Worm (Caenorhabditis elegans) whole organism, mixed stage, embryonic: ENCODE data around the gene srz-67.
A peak's percentile ranks its signal among the peaks of the same experiment; 100 is the strongest.

ENCODE experiments used
- M03D4.4 ChIP-seq: sonication (generic microtip); optimal IDR thresholded peaks from 2 replicates; lab custom pipeline; 2017; ENCODE audit warnings: mild to moderate bottlenecking, missing genetic modification characterization, missing compliant biosample characterization
- bed-3 ChIP-seq: fragments of 200-800 bp; sonication (Bioruptor generic); optimal IDR thresholded peaks from 3 replicates; lab custom pipeline; 2018; ENCODE audit warnings: mild to moderate bottlenecking, missing genetic modification characterization, moderate library complexity, missing compliant biosample characterization
- blmp-1 ChIP-seq: fragments of 150-350 bp; optimal IDR thresholded peaks from 2 replicates; lab custom pipeline; 2014; ENCODE audit warnings: missing biosample characterization, missing genetic modification characterization
- ceh-39 ChIP-seq: fragments of 150-350 bp; optimal IDR thresholded peaks from 2 replicates; lab custom pipeline; 2014; ENCODE audit warnings: missing biosample characterization, missing genetic modification characterization
- ceh-43 ChIP-seq: fragments of 200-800 bp; sonication (Bioruptor generic); optimal IDR thresholded peaks from 2 replicates; lab custom pipeline; 2018; ENCODE audit warnings: mild to moderate bottlenecking, missing genetic modification characterization, moderate library complexity, missing compliant biosample characterization
- ceh-83 ChIP-seq: fragments of 200-800 bp; sonication (Bioruptor generic); optimal IDR thresholded peaks from 2 replicates; lab custom pipeline; 2018; ENCODE audit warnings: mild to moderate bottlenecking, missing genetic modification characterization, missing compliant biosample characterization
- cnd-1 ChIP-seq: fragments of 200-800 bp; sonication (Bioruptor generic); optimal IDR thresholded peaks from 2 replicates; lab custom pipeline; 2018; ENCODE audit warnings: mild to moderate bottlenecking, missing genetic modification characterization, missing compliant biosample characterization
- elt-1 ChIP-seq: sonication (generic microtip); optimal IDR thresholded peaks from 2 replicates; lab custom pipeline; 2017; ENCODE audit warnings: missing genetic modification characterization, mild to moderate bottlenecking, missing compliant biosample characterization, antibody characterized with exemption, moderate library complexity, borderline replicate concordance; ENCODE audit not compliant: insufficient read depth
- elt-3 ChIP-seq: fragments of 150-350 bp; optimal IDR thresholded peaks from 2 replicates; lab custom pipeline; 2014; ENCODE audit warnings: missing biosample characterization, missing genetic modification characterization
- flh-1 ChIP-seq: fragments of 200-800 bp; sonication (Bioruptor generic); optimal IDR thresholded peaks from 2 replicates; lab custom pipeline; 2018; ENCODE audit warnings: mild to moderate bottlenecking, missing genetic modification characterization, moderate library complexity, missing compliant biosample characterization
- ham-2 ChIP-seq: fragments of 200-800 bp; sonication (Bioruptor generic); optimal IDR thresholded peaks from 2 replicates; lab custom pipeline; 2018; ENCODE audit warnings: mild to moderate bottlenecking, missing genetic modification characterization, missing compliant biosample characterization
- lin-13 ChIP-seq: fragments of 150-350 bp; optimal IDR thresholded peaks from 2 replicates; lab custom pipeline; 2014; ENCODE audit warnings: missing biosample characterization, missing genetic modification characterization
- lin-32 ChIP-seq: fragments of 200-800 bp; sonication (Bioruptor generic); optimal IDR thresholded peaks from 2 replicates; lab custom pipeline; 2018; ENCODE audit warnings: mild to moderate bottlenecking, missing genetic modification characterization, missing compliant biosample characterization
- mab-5 ChIP-seq: fragments of 150-350 bp; optimal IDR thresholded peaks from 2 replicates; lab custom pipeline; 2014; ENCODE audit warnings: missing biosample characterization, missing genetic modification characterization
- mls-2 ChIP-seq: sonication (generic microtip); optimal IDR thresholded peaks from 2 replicates; lab custom pipeline; 2016; ENCODE audit warnings: mild to moderate bottlenecking, missing genetic modification characterization, moderate library complexity, missing compliant biosample characterization
- nhr-12 ChIP-seq: fragments of 150-350 bp; optimal IDR thresholded peaks from 2 replicates; lab custom pipeline; 2014; ENCODE audit warnings: missing biosample characterization, missing genetic modification characterization
- nhr-2 ChIP-seq: fragments of 150-350 bp; optimal IDR thresholded peaks from 2 replicates; lab custom pipeline; 2014; ENCODE audit warnings: missing biosample characterization, missing genetic modification characterization
- nhr-237 ChIP-seq: fragments of 150-350 bp; optimal IDR thresholded peaks from 2 replicates; lab custom pipeline; 2014; ENCODE audit warnings: missing biosample characterization, missing genetic modification characterization
- nhr-28 ChIP-seq: fragments of 150-350 bp; optimal IDR thresholded peaks from 2 replicates; lab custom pipeline; 2014; ENCODE audit warnings: missing biosample characterization, missing genetic modification characterization
- nhr-76 ChIP-seq: sonication (generic microtip); optimal IDR thresholded peaks from 2 replicates; lab custom pipeline; 2017; ENCODE audit warnings: missing biosample characterization, missing genetic modification characterization
- pha-4 ChIP-seq: fragments of 150-350 bp; optimal IDR thresholded peaks from 2 replicates; lab custom pipeline; 2018; ENCODE audit warnings: missing biosample characterization, missing genetic modification reagents, missing genetic modification characterization
- snpc-4 ChIP-seq: fragments of 150-350 bp; optimal IDR thresholded peaks from 2 replicates; lab custom pipeline; 2014; ENCODE audit warnings: missing biosample characterization, missing genetic modification characterization
- sptf-1 ChIP-seq: sonication (generic microtip); optimal IDR thresholded peaks from 2 replicates; lab custom pipeline; 2017; ENCODE audit warnings: mild to moderate bottlenecking, missing genetic modification characterization, moderate library complexity, missing compliant biosample characterization
- tbx-8 ChIP-seq: fragments of 200-800 bp; sonication (Bioruptor generic); optimal IDR thresholded peaks from 2 replicates; lab custom pipeline; 2018; ENCODE audit warnings: mild to moderate bottlenecking, missing genetic modification characterization, moderate library complexity, missing compliant biosample characterization
- unc-39 ChIP-seq: fragments of 150-350 bp; optimal IDR thresholded peaks from 2 replicates; lab custom pipeline; 2014; ENCODE audit warnings: missing biosample characterization, missing genetic modification characterization
- unc-62 ChIP-seq: fragments of 150-350 bp; optimal IDR thresholded peaks from 2 replicates; lab custom pipeline; 2014; ENCODE audit warnings: missing biosample characterization, missing genetic modification reagents, missing genetic modification characterization
- zip-8 ChIP-seq: fragments of 150-350 bp; optimal IDR thresholded peaks from 2 replicates; lab custom pipeline; 2014; ENCODE audit warnings: missing biosample characterization, missing genetic modification characterization

The srz-67 gene

ce11 chrII:3247556-3247955 lies 10.6 kb upstream of the srz-67 start:
- TF ChIP-seq sptf-1 (tag; lab: Kevin White, UChicago) (no peak), M03D4.4 (tag; lab: Kevin White, UChicago) (no peak), unc-62 (GFP tag; lab: Kevin White, UChicago) (no peak), blmp-1 (tag; lab: Kevin White, UChicago) (no peak), ceh-83 (GFP tag; lab: Kevin White, UChicago) (no peak), pha-4 (tag; lab: Kevin White, UChicago) (no peak), elt-1 (tag; lab: Kevin White, UChicago) (no peak)
- TF ChIP-seq, all 35 proteins: peak for 0

- TF ChIP-seq lin-32 (GFP tag; lab: Kevin White, UChicago) (no peak), snpc-4 (no peak), cnd-1 (tag; lab: Kevin White, UChicago) (no peak), unc-39 (tag; lab: Kevin White, UChicago) (no peak), elt-1 (tag; lab: Kevin White, UChicago) (no peak), mls-2 (no peak), lin-13 (tag; lab: Kevin White, UChicago) (no peak), ceh-83 (GFP tag; lab: Kevin White, UChicago) (no peak), bed-3 (GFP tag; lab: Kevin White, UChicago) (no peak), ceh-43 (no peak)
Observed at ce11 chrII:3245836-3246235, 8.9 kb upstream of the srz-67 start, which contains the start of gene C17F4.7. C17F4.7 (minus strand) TSS chrII:3246015.

ce11 chrII:3244758-3245157 lies 7.8 kb upstream of the srz-67 start:
- TF ChIP-seq nhr-76 (tag; lab: Kevin White, UChicago) = no peak
- no peak for TF ChIP-seq mab-5 (tag; lab: Kevin White, UChicago)
- TF ChIP-seq elt-3 (tag; lab: Kevin White, UChicago) = no peak

- TF ChIP-seq lin-32 (GFP tag; lab: Kevin White, UChicago) = no peak
- no peak for TF ChIP-seq mab-5 (tag; lab: Kevin White, UChicago)
- TF ChIP-seq ceh-43 = no peak
- no peak for TF ChIP-seq nhr-28 (tag; lab: Kevin White, UChicago)
- no peak for TF ChIP-seq nhr-12 (tag; lab: Kevin White, UChicago)
- TF ChIP-seq M03D4.4 (tag; lab: Kevin White, UChicago) = no peak
- TF ChIP-seq ham-2 (GFP tag; lab: Kevin White, UChicago) = no peak
- no peak for TF ChIP-seq snpc-4
- TF ChIP-seq, all 35 proteins: peak for 0
Observed at ce11 chrII:3244070-3244469, 7.1 kb upstream of the srz-67 start, which contains the start of gene C17F4.12. C17F4.12 (minus strand) TSS chrII:3244170.

- peak; percentile 88 for TF ChIP-seq elt-3 (tag; lab: Kevin White, UChicago)
- TF ChIP-seq zip-8 (tag; lab: Kevin White, UChicago) = no peak
- no peak for TF ChIP-seq ceh-39
- no peak for TF ChIP-seq bed-3 (GFP tag; lab: Kevin White, UChicago)
- no peak for TF ChIP-seq nhr-76 (tag; lab: Kevin White, UChicago)
- peak; percentile 10 for TF ChIP-seq blmp-1 (tag; lab: Kevin White, UChicago)
Observed at ce11 chrII:3241842-3242241, 4.9 kb upstream of the srz-67 start.

ce11 chrII:3240207-3240606 lies 3.3 kb upstream of the srz-67 start, which contains the start of gene C17F4.3:
C17F4.3 (plus strand) TSS chrII:3240507.
- TF ChIP-seq nhr-237 (tag; lab: Kevin White, UChicago) (no peak), bed-3 (GFP tag; lab: Kevin White, UChicago) (no peak), elt-1 (tag; lab: Kevin White, UChicago) (no peak), sptf-1 (tag; lab: Kevin White, UChicago) (no peak), lin-32 (GFP tag; lab: Kevin White, UChicago) (no peak), unc-39 (tag; lab: Kevin White, UChicago) (no peak), pha-4 (tag; lab: Kevin White, UChicago) (no peak), M03D4.4 (tag; lab: Kevin White, UChicago) (no peak), mab-5 (tag; lab: Kevin White, UChicago) (no peak), tbx-8 (GFP tag; lab: Kevin White, UChicago) (no peak), lin-13 (tag; lab: Kevin White, UChicago) (no peak)

ce11 chrII:3234725-3235124 lies 2.2 kb downstream of the srz-67 start, which contains the start of gene C17F4.8:
C17F4.8 (minus strand) TSS chrII:3234825.
- TF ChIP-seq flh-1 (GFP tag; lab: Kevin White, UChicago) (no peak), nhr-2 (tag; lab: Kevin White, UChicago) (no peak), mab-5 (tag; lab: Kevin White, UChicago) (no peak), mls-2 (no peak)
